Fruit fly (Drosophila melanogaster) whole organism, prepupa: ENCODE measurements around the gene Osi4.

Experiments used
- CG16779 ChIP-seq: fragments of 200-800 bp; sonication (Bioruptor generic); optimal IDR thresholded peaks from 3 replicates; lab custom pipeline; 2017; ENCODE audit warnings: missing biosample characterization, mild to moderate bottlenecking, missing genetic modification characterization
- CG6276 ChIP-seq: fragments of 200-800 bp; sonication (Bioruptor generic); optimal IDR thresholded peaks from 2 replicates; lab custom pipeline; 2017; ENCODE audit warnings: missing biosample characterization, mild to moderate bottlenecking, missing genetic modification characterization
- CG6854 ChIP-seq: fragments of 200-800 bp; sonication (Bioruptor generic); optimal IDR thresholded peaks from 2 replicates; lab custom pipeline; 2017; ENCODE audit warnings: missing biosample characterization, mild to moderate bottlenecking, missing genetic modification characterization
- Lpt ChIP-seq: fragments of 200-800 bp; sonication (Bioruptor generic); optimal IDR thresholded peaks from 3 replicates; lab custom pipeline; 2016; ENCODE audit warnings: missing biosample characterization, missing genetic modification characterization
- fkh ChIP-seq: fragments of 200-800 bp; sonication (Bioruptor generic); optimal IDR thresholded peaks from 3 replicates; lab custom pipeline; 2017; ENCODE audit warnings: missing biosample characterization, mild to moderate bottlenecking, missing genetic modification characterization, moderate library complexity
- spab ChIP-seq: fragments of 200-800 bp; sonication (Bioruptor generic); optimal IDR thresholded peaks from 2 replicates; lab custom pipeline; 2017; ENCODE audit warnings: missing biosample characterization, mild to moderate bottlenecking, missing genetic modification characterization, missing genetic modification reagents

DNA sequence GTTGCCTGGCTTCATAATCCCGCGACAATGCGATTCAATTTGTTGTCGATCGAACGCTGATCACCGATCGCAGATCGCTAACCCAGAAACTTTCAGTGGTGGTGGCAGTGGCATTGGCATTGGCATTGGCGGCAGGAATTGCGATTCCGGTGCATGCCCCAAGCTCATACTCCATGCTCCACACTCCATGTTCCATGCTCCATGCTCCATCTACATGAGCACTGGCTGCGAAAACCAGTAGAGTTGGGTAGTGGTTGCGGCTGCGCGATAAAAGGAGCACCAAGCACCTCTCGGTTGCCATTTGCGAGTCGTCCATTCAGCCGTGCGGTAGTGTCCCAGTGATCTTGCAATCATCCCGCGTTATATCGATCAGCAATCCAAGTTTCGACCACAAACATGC lies 48.3 kb downstream of the Osi4 start, which contains the start of gene Osi1:
- no peak for TF ChIP-seq Lpt (GFP tag; lab: Kevin White, UChicago)
- no peak for TF ChIP-seq CG6276
- no peak for TF ChIP-seq CG6854 (GFP tag; lab: Kevin White, UChicago)
- no peak for TF ChIP-seq CG16779 (tag; lab: Kevin White, UChicago)
- no peak for TF ChIP-seq fkh (GFP tag; lab: Kevin White, UChicago)
- TF ChIP-seq spab (GFP tag; lab: Kevin White, UChicago) = no peak
